Fruit fly (Drosophila melanogaster): ENCODE data around the gene CG14137.
"Not testable (repeated sequence)": the region's sequence is repeated elsewhere in the genome, so short reads cannot be mapped to it uniquely, and the experiment has no call there.

The CG14137 gene

DNA sequence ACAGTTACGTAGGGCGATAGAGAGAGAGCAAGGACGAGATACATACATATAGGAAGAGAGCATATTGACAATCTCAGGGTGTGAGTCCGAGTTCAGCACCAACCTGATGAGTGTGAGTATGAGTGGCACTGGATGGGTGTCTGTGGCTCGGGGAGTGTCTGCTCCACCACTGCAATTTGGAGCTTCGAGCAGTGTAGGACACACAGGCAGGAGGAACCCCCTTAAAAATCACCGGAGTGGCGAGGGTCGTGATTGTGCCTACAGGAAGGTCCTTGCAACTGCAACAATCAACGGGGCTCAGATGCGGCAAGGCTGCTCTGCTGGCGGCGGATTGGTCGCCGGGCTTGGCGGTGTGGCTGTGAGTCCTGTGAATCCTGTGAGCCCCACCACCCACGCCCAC is 8.1 kb downstream of the CG14137 start:
- TF ChIP-seq dsf (GFP tag; optimal IDR thresholded peaks at IDR 0.05; ENCODE audit: borderline replicate concordance): no peak

DNA sequence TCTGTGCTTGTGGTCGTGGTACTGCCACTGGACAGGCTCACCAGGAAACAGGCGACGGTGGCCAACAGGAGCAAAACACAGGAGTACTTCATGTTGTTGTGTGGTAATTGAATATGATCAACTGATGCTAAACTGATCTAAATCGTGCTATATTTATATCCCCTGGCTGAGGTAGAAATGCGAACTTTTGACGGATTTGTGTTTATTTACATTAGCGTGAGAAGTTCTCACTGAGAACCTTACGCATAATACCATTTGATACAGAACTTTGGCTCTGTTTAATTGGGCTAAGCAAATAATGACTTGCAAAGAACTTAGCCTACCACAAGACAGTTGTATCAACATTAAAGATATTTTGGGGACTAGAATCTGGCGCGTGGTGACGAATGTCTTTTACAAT is 8.7 kb downstream of the CG14137 start, which contains the start of gene CG33268:
TSS of gene CG33268 (minus strand) at position 101 of the 400 bp plus-strand sequence.
- TF ChIP-seq jim (GFP tag; optimal IDR thresholded peaks at IDR 0.05) (no peak), usp (GFP tag; optimal IDR thresholded peaks at IDR 0.05) (no peak), Rel (GFP tag; optimal IDR thresholded peaks at IDR 0.05) (no peak), Rel (tag; optimal IDR thresholded peaks at IDR 0.05) (no peak), Hr83 (GFP tag; optimal IDR thresholded peaks at IDR 0.05; ENCODE audit: poor library complexity, severe bottlenecking) (no peak), Myc (optimal IDR thresholded peaks at IDR 0.05) (no peak), Jra (GFP tag; optimal IDR thresholded peaks at IDR 0.05) (no peak), Hr78 (GFP tag; optimal IDR thresholded peaks at IDR 0.05) (no peak), psq (GFP tag; optimal IDR thresholded peaks at IDR 0.05) (no peak), tai (GFP tag; optimal IDR thresholded peaks at IDR 0.05) (no peak), CG32264 (GFP tag; optimal IDR thresholded peaks at IDR 0.05) (no peak), pan (optimal IDR thresholded peaks at IDR 0.05) (no peak), rgr (GFP tag; optimal IDR thresholded peaks at IDR 0.05) (no peak), OdsH (GFP tag; optimal IDR thresholded peaks at IDR 0.05) (no peak), dmrt93B (GFP tag; optimal IDR thresholded peaks at IDR 0.05) (no peak), CrebA (GFP tag; optimal IDR thresholded peaks at IDR 0.05; ENCODE audit: borderline replicate concordance) (no peak), fru (GFP tag; optimal IDR thresholded peaks at IDR 0.05) (no peak), GATAd (GFP tag; optimal IDR thresholded peaks at IDR 0.05) (no peak), Dfd (GFP tag; optimal IDR thresholded peaks at IDR 0.05) (no peak), lola (GFP tag; optimal IDR thresholded peaks at IDR 0.05) (no peak), HLH106 (tag; optimal IDR thresholded peaks at IDR 0.05) (no peak)

DNA sequence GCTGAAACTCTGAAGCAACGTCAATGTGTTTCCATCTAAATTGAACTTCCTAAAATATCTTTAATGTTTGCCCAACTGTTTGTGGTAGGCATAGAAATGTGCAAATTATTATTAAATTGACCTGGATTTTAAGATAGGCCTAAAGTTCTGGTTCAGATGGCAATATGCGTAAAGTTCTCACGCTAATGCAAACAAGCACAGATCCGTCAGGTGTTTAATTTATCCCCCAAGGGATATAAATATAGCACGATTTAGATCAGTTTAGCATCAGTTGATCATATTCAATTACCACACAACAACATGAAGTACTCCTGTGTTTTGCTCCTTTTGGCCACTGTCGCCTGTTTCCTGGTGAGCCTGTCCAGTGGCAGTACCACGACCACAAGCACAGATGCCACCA is 10.5 kb downstream of the CG14137 start, which contains the start of gene CG7377:
TSS of gene CG7377 (plus strand) at position 301 of the 400 bp plus-strand sequence.
- TF ChIP-seq fru (GFP tag; optimal IDR thresholded peaks at IDR 0.05); CG32264 (GFP tag; optimal IDR thresholded peaks at IDR 0.05); dsf (GFP tag; optimal IDR thresholded peaks at IDR 0.05; ENCODE audit: borderline replicate concordance): not testable (repeated sequence)

dm6 chr3L:11588594-11588993 is 11.3 kb downstream of the CG14137 start:
- TF ChIP-seq sv (GFP tag; optimal IDR thresholded peaks at IDR 0.05) (no peak), dmrt93B (GFP tag; optimal IDR thresholded peaks at IDR 0.05) (no peak), fru (GFP tag; optimal IDR thresholded peaks at IDR 0.05) (no peak), foxo (GFP tag; optimal IDR thresholded peaks at IDR 0.05) (no peak), lola (GFP tag; optimal IDR thresholded peaks at IDR 0.05) (no peak), Vsx2 (GFP tag; optimal IDR thresholded peaks at IDR 0.05; ENCODE audit: partially characterized antibody) (no peak), Myc (optimal IDR thresholded peaks at IDR 0.05) (no peak), Hr78 (GFP tag; optimal IDR thresholded peaks at IDR 0.05) (no peak), CG9705 (GFP tag; optimal IDR thresholded peaks at IDR 0.05) (no peak), Abd-B (GFP tag; optimal IDR thresholded peaks at IDR 0.05) (no peak), Dfd (GFP tag; optimal IDR thresholded peaks at IDR 0.05) (no peak), dsf (GFP tag; optimal IDR thresholded peaks at IDR 0.05; ENCODE audit: borderline replicate concordance) (no peak), Hr83 (GFP tag; optimal IDR thresholded peaks at IDR 0.05; ENCODE audit: poor library complexity, severe bottlenecking) (no peak), N (GFP tag; optimal IDR thresholded peaks at IDR 0.05) (no peak), CG32264 (GFP tag; optimal IDR thresholded peaks at IDR 0.05) (no peak)

- peak; percentile 74 for TF ChIP-seq Myc (optimal IDR thresholded peaks at IDR 0.05)
- TF ChIP-seq ey (GFP tag; optimal IDR thresholded peaks at IDR 0.05): peak; percentile 70
- TF ChIP-seq Hnf4 (GFP tag; optimal IDR thresholded peaks at IDR 0.05): peak; percentile 6
- peak; percentile 62 for TF ChIP-seq CG9705 (GFP tag; optimal IDR thresholded peaks at IDR 0.05)
- TF ChIP-seq woc (GFP tag; optimal IDR thresholded peaks at IDR 0.05): peak; percentile 89
- TF ChIP-seq psq (GFP tag; optimal IDR thresholded peaks at IDR 0.05): peak; percentile 38
- TF ChIP-seq HLH106 (tag; optimal IDR thresholded peaks at IDR 0.05): peak; percentile 76
- TF ChIP-seq Sp1 (GFP tag; optimal IDR thresholded peaks at IDR 0.05): peak; percentile 75
- TF ChIP-seq fru (GFP tag; optimal IDR thresholded peaks at IDR 0.05): peak; percentile 74
- peak; percentile 74 for TF ChIP-seq h (GFP tag; optimal IDR thresholded peaks at IDR 0.05)
- TF ChIP-seq Abd-B (GFP tag; optimal IDR thresholded peaks at IDR 0.05): no peak
- TF ChIP-seq Rel (GFP tag; optimal IDR thresholded peaks at IDR 0.05): no peak
- peak; percentile 31 for TF ChIP-seq Rel (tag; optimal IDR thresholded peaks at IDR 0.05)
- peak; percentile 26 for TF ChIP-seq sage (GFP tag; optimal IDR thresholded peaks at IDR 0.05)
- peak; percentile 61 for TF ChIP-seq tai (GFP tag; optimal IDR thresholded peaks at IDR 0.05)
- TF ChIP-seq br (GFP tag; optimal IDR thresholded peaks at IDR 0.05): peak; percentile 68
- peak; percentile 15 for TF ChIP-seq sv (GFP tag; optimal IDR thresholded peaks at IDR 0.05)
- peak in 1 of 2 experiments; percentile 76 for TF ChIP-seq foxo (GFP tag; optimal IDR thresholded peaks at IDR 0.05)
- no peak for TF ChIP-seq GATAd (GFP tag; optimal IDR thresholded peaks at IDR 0.05)
- TF ChIP-seq Mio (GFP tag; optimal IDR thresholded peaks at IDR 0.05): no peak
- peak; percentile 68 for TF ChIP-seq rgr (GFP tag; optimal IDR thresholded peaks at IDR 0.05)
- TF ChIP-seq dmrt93B (GFP tag; optimal IDR thresholded peaks at IDR 0.05): peak; percentile 56
- TF ChIP-seq Dif (GFP tag; optimal IDR thresholded peaks at IDR 0.05; ENCODE audit: partially characterized antibody): no peak
- TF ChIP-seq brk (GFP tag; optimal IDR thresholded peaks at IDR 0.05): no peak
- TF ChIP-seq lola (GFP tag; optimal IDR thresholded peaks at IDR 0.05): no peak
- peak; percentile 39 for TF ChIP-seq OdsH (GFP tag; optimal IDR thresholded peaks at IDR 0.05)
Observed at dm6 chr3L:11587720-11588580, 11.9 kb downstream of the CG14137 start, which contains the start of gene rt. Gene rt (minus strand): TSS chr3L:11587770.
